Worm (Caenorhabditis elegans): ENCODE measurements around the gene ppm-2.

The ppm-2 gene

DNA sequence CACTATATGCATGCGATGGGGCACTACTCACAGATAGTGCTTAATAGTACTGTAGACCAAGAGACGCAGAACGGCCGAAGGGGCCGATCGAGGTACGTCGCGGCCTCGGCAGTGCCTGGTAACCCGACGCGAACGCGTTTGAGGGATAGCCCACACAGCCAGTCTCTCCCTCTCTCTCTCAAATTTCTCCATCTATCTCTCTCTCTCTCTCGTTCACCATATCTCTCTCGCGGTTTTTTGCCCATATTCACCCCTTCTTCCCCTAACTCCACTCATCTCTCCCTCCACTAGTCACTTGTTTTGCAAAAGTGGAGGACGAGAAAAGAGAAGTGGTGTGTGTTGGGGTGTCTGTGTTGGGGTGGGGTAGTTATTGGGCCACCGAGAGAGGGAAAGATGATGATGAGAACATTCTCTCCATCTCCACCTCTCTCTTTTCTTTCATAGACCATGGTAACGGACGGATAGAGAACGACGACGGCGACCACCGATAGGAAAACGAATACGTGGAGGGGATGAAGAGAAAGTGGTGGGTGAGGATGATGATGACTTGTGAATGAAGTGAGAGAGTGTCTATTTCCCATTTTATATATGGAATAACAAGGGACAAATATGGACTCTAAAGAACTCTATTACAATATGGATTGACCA, 16.6 kb downstream of the ppm-2 start (continued):
- TF ChIP-seq ceh-90 (tag; optimal IDR thresholded peaks at IDR 0.05) (no peak), unc-30 (tag; optimal IDR thresholded peaks at IDR 0.05) (no peak), fkh-4 (tag; optimal IDR thresholded peaks at IDR 0.05; ENCODE audit: borderline replicate concordance) (no peak), C16A3.4 (tag; optimal IDR thresholded peaks at IDR 0.05) (no peak), ets-5 (GFP tag; IDR thresholded peaks at IDR 0.05) (no peak), F16B12.6 (tag; optimal IDR thresholded peaks at IDR 0.05) (peak; percentile 8)

DNA sequence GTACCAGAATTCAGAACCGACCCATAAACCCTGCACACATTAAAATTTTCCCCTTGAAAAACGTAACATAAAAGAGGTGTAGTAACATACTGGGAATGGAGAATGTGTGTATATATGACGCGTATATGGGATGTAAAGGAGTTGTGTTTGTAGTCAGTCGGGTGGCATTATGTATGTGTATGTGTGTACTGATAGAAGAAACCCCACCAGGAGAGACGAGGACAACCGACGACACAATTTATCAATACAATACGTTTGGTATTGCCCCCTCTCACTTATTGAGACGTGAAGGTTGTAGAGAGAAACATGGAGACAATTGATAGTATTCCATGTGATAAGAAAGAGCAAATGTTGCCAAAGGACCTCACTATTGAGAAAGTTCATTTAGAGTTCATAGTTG, 17.8 kb downstream of the ppm-2 start:
- TF ChIP-seq efl-1 (optimal IDR thresholded peaks at IDR 0.05), result no peak
- TF ChIP-seq efl-1 (GFP tag; optimal IDR thresholded peaks at IDR 0.05 in 1 of 2), result peak in 1 of 2 experiments; percentile 59
- TF ChIP-seq elt-2 (tag; optimal IDR thresholded peaks at IDR 0.05), result peak; percentile 46
- TF ChIP-seq lin-15B (tag; optimal IDR thresholded peaks at IDR 0.05), result no peak
- peak; percentile 25 for TF ChIP-seq pqm-1 (tag; optimal IDR thresholded peaks at IDR 0.05)
- TF ChIP-seq pag-3 (tag; optimal IDR thresholded peaks at IDR 0.05; ENCODE audit: borderline replicate concordance, insufficient read depth), result no peak
- TF ChIP-seq lin-14 (GFP tag; optimal IDR thresholded peaks at IDR 0.05), result peak; percentile 3
- TF ChIP-seq lin-35 (GFP tag; optimal IDR thresholded peaks at IDR 0.05), result peak in 1 of 2 experiments; percentile 20

DNA sequence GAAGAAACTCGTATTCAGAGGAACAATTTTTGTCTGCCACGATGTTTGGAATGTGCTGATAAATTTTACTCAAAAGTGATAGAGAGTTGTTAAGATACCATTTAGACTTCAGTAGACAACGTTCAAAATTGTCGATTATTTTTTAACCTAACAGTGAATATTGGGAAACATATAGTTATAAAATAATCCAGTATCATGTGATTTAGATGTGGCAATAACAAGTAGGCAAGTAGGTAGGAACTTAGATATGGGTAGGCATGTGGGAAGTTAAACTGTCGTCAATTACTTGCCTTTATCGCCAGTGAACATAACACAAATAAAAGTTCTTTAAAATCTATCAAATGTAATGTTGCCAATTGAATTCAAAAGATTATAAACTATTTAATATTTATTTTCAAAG, 21.2 kb downstream of the ppm-2 start, which contains the start of gene T23F11.11:
TSS of gene T23F11.11 (minus strand) at position 101 of the 400 bp plus-strand sequence.
- TF ChIP-seq unc-62 (GFP tag; optimal IDR thresholded peaks at IDR 0.05) (no peak), ceh-82 (tag; optimal IDR thresholded peaks at IDR 0.05) (no peak), ceh-8 (GFP tag; optimal IDR thresholded peaks at IDR 0.05) (no peak), nhr-237 (tag; optimal IDR thresholded peaks at IDR 0.05) (no peak), Y116A8C.19 (tag; optimal IDR thresholded peaks at IDR 0.05; ENCODE audit: borderline replicate concordance) (no peak), ceh-63 (GFP tag; optimal IDR thresholded peaks at IDR 0.05) (no peak), nhr-85 (tag) (no peak), pag-3 (tag; optimal IDR thresholded peaks at IDR 0.05; ENCODE audit: borderline replicate concordance, insufficient read depth) (no peak), C04F5.9 (tag; optimal IDR thresholded peaks at IDR 0.05) (no peak), pax-3 (tag; optimal IDR thresholded peaks at IDR 0.05) (no peak)

DNA sequence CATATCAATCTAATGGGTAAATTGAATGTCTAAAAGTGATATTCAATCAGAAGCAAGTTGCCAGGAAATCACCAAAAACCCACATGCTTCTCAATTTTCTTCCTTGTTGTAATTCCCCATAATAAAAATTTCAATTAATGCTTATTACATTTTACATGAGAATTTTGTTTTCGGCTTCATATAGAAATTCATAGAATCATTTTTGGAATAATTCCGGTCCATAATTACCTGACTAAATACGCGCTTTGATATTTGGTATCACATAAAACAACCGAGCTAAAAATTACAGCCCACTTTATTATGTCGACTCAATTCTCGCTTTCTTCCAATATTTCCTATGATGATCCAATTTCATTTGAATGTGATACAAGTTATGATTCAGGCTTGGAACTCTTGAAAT, 21.7 kb downstream of the ppm-2 start, which contains the start of gene srg-13:
TSS of gene srg-13 (plus strand) at position 301 of the 400 bp plus-strand sequence.
- no peak for TF ChIP-seq pag-3 (tag; optimal IDR thresholded peaks at IDR 0.05; ENCODE audit: borderline replicate concordance, insufficient read depth)
- TF ChIP-seq irx-1 (tag; optimal IDR thresholded peaks at IDR 0.05), result no peak
- TF ChIP-seq unc-98 (GFP tag; IDR thresholded peaks at IDR 0.05), result no peak
- TF ChIP-seq dpl-1 (GFP tag; optimal IDR thresholded peaks at IDR 0.05), result no peak
- TF ChIP-seq ceh-82 (tag; optimal IDR thresholded peaks at IDR 0.05), result no peak

DNA sequence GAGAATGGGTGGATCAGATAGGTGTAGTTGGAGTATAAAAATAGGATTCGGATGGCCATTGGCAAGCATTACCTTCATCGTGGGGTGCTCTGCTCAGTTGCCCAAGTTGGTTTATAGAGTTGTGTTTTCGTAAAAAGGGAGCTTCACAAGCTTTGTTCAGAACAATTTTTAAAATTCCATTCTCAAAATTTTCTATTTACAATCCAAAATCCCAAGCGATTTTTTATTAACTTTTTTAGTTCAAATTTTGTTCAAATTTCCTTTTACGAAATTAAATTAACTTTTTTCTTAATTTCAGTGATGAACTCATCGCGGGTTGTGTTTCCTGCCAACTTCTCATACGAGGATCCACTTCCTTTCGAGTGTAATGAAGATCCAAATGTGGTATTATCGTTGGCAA, 27.2 kb downstream of the ppm-2 start, which contains the start of gene srg-10:
TSS of gene srg-10 (plus strand) at position 301 of the 400 bp plus-strand sequence.
- no peak for TF ChIP-seq efl-1 (optimal IDR thresholded peaks at IDR 0.05)
- TF ChIP-seq efl-1 (GFP tag; optimal IDR thresholded peaks at IDR 0.05 in 1 of 2), result no peak
- no peak for TF ChIP-seq tbx-2 (tag; optimal IDR thresholded peaks at IDR 0.05)
- no peak for TF ChIP-seq nhr-77 (tag; optimal IDR thresholded peaks at IDR 0.05)
- TF ChIP-seq ama-1 (optimal IDR thresholded peaks at IDR 0.05), result no peak
- no peak for TF ChIP-seq aha-1 (tag; optimal IDR thresholded peaks at IDR 0.05)
- TF ChIP-seq unc-98 (GFP tag; IDR thresholded peaks at IDR 0.05), result no peak
- no peak for TF ChIP-seq unc-62 (GFP tag; optimal IDR thresholded peaks at IDR 0.05)
- TF ChIP-seq swsn-7 (tag; optimal IDR thresholded peaks at IDR 0.05), result no peak
- no peak for TF ChIP-seq hlh-17 (GFP tag; optimal IDR thresholded peaks at IDR 0.05; ENCODE audit: borderline replicate concordance)
- TF ChIP-seq C34B4.2 (tag; optimal IDR thresholded peaks at IDR 0.05), result no peak
- no peak for TF ChIP-seq fos-1 (tag; optimal IDR thresholded peaks at IDR 0.05)
- no peak for TF ChIP-seq ets-5 (GFP tag; IDR thresholded peaks at IDR 0.05)
- TF ChIP-seq nhr-11 (tag; optimal IDR thresholded peaks at IDR 0.05), result no peak
- no peak for TF ChIP-seq snpc-4 (tag; optimal IDR thresholded peaks at IDR 0.05)
- TF ChIP-seq jun-1 (tag; optimal IDR thresholded peaks at IDR 0.05), result no peak
- no peak for TF ChIP-seq nhr-47 (tag; optimal IDR thresholded peaks at IDR 0.05)
